Worm (Caenorhabditis elegans): Measurements from ENCODE around the gene slfl-4.

The slfl-4 gene

DNA sequence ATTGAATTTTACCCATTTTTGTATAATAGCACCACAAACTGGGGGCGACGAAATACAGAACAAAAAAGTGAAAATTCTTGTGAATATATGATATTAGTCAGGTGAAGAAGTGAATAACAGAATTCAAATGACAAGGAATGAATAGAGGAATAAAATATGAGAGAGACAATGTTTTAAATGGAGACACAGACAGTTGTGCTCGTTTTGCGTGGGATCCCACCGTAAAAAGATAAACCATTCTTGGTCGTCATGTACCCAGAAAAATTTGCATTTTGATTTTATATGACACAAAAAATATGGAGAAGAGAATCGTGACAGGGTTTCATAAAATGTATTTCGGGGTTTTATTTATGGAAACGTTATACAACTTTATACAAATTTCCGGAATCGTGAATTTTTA lies 3.4 kb downstream of the slfl-4 start, which contains the start of gene F36H12.17:
Gene F36H12.17, minus strand, starts transcription at position 101 of the 400 bp plus-strand sequence.
- TF ChIP-seq ets-4 (GFP tag; optimal IDR thresholded peaks at IDR 0.05) (no peak), zfh-2 (GFP tag; conservative IDR thresholded peaks at IDR 0.05) (no peak), ztf-18 (tag; optimal IDR thresholded peaks at IDR 0.05) (no peak)

- TF ChIP-seq nhr-90 (tag; optimal IDR thresholded peaks at IDR 0.05) (no peak), tbp1 (GFP tag; optimal IDR thresholded peaks at IDR 0.05) (no peak), F10E7.11 (tag; optimal IDR thresholded peaks at IDR 0.05) (no peak), athp-1 (tag; optimal IDR thresholded peaks at IDR 0.05) (no peak), ztf-6 (GFP tag; IDR thresholded peaks at IDR 0.05) (no peak), hlh-26 (GFP tag; conservative IDR thresholded peaks at IDR 0.05) (no peak), somi-1 (GFP tag; optimal IDR thresholded peaks at IDR 0.05) (no peak), snpc-1.3 (tag; optimal IDR thresholded peaks at IDR 0.05; ENCODE audit: insufficient read depth) (no peak), Y53G8AR.9 (GFP tag; conservative IDR thresholded peaks at IDR 0.05) (no peak), C17E4.6 (GFP tag; IDR thresholded peaks at IDR 0.05) (no peak), nfyb-1 (GFP tag; IDR thresholded peaks at IDR 0.05) (no peak), pha-4 (tag; optimal IDR thresholded peaks at IDR 0.05) (no peak), mes-4 (tag; optimal IDR thresholded peaks at IDR 0.05) (no peak), T07F8.4 (tag; optimal IDR thresholded peaks at IDR 0.05) (no peak), pbrm-1 (GFP tag; IDR thresholded peaks at IDR 0.05) (no peak), egrh-3 (GFP tag; IDR thresholded peaks at IDR 0.05) (no peak), hlh-12 (tag; optimal IDR thresholded peaks at IDR 0.05) (no peak), lsl-1 (GFP tag; optimal IDR thresholded peaks at IDR 0.05) (no peak), ceh-91 (GFP tag; IDR thresholded peaks at IDR 0.05) (no peak), unc-62 (GFP tag; optimal IDR thresholded peaks at IDR 0.05) (no peak)
Observed at ce11 chrIV:5281457-5281856, 7.1 kb downstream of the slfl-4 start.

DNA sequence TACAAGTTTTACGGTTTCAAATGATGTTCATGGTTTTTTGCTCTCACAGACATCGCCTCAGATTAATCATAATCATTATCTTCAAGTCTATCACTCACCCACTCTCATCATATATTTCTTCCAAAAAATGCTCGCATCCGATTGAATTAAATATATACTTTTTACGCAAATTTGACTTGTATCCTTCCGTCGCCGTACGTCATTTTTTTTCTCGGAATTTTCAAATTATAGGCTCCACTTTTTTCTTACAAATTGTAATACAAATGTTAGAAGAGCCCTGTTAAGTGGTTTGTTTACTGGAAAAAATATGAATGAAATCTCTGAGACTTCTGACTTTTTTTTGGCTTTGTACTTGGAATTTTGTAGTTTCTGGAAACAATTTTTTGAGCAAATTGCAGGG lies 12.9 kb downstream of the slfl-4 start:
- TF ChIP-seq F10E7.11 (tag; optimal IDR thresholded peaks at IDR 0.05) (no peak), ceh-58 (GFP tag; IDR thresholded peaks at IDR 0.05) (no peak), ceh-91 (GFP tag; IDR thresholded peaks at IDR 0.05) (no peak), egl-18 (GFP tag; IDR thresholded peaks at IDR 0.05) (no peak), ekl-4 (GFP tag; IDR thresholded peaks at IDR 0.05) (no peak), Y79H2A.3 (GFP tag; conservative IDR thresholded peaks at IDR 0.05) (no peak), F39B2.1 (GFP tag; IDR thresholded peaks at IDR 0.05) (no peak), zfh-2 (GFP tag; conservative IDR thresholded peaks at IDR 0.05) (no peak), hlh-26 (GFP tag; conservative IDR thresholded peaks at IDR 0.05) (no peak), Y67H2A.10 (GFP tag; conservative IDR thresholded peaks at IDR 0.05) (no peak), ceh-27 (GFP tag; optimal IDR thresholded peaks at IDR 0.05) (no peak), C17E4.6 (GFP tag; IDR thresholded peaks at IDR 0.05) (no peak), pbrm-1 (GFP tag; IDR thresholded peaks at IDR 0.05) (no peak), ztf-22 (GFP tag; optimal IDR thresholded peaks at IDR 0.05) (no peak), snpc-1.3 (tag; optimal IDR thresholded peaks at IDR 0.05; ENCODE audit: insufficient read depth) (no peak), egrh-3 (GFP tag; IDR thresholded peaks at IDR 0.05) (no peak), unc-62 (GFP tag; optimal IDR thresholded peaks at IDR 0.05) (no peak), bed-2 (GFP tag; IDR thresholded peaks at IDR 0.05) (no peak), tlf-1 (GFP tag; optimal IDR thresholded peaks at IDR 0.05) (no peak)

DNA sequence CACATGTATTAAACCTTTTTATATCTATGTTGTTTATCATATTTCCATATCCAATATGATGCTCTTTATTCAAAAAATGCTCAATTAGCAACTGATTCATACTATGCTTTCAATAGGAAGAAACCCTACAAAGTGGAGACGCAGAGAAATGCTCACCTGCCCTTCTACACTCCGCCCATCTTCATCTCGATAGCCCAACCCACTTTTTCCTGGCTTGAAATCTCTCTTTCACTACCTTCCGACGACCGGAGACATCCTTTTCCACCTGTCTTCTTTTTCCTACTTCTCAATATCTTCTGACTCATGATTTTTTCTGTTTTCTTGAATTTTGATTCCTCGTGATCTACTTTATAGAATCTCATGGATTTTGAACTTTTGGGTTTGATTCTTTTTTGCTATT lies 14.6 kb downstream of the slfl-4 start:
- TF ChIP-seq egl-44 (GFP tag; IDR thresholded peaks at IDR 0.05) = no peak
- no peak for TF ChIP-seq ztf-25 (GFP tag; IDR thresholded peaks at IDR 0.05)
- TF ChIP-seq mxl-1 (tag; optimal IDR thresholded peaks at IDR 0.05) = no peak
- TF ChIP-seq lsy-27 (tag; optimal IDR thresholded peaks at IDR 0.05; ENCODE audit: borderline replicate concordance, insufficient read depth) = no peak
- no peak for TF ChIP-seq zim-3 (tag; optimal IDR thresholded peaks at IDR 0.05)
- no peak for TF ChIP-seq B0035.1 (tag; optimal IDR thresholded peaks at IDR 0.05)
- TF ChIP-seq nhr-179 (tag; optimal IDR thresholded peaks at IDR 0.05) = no peak
- no peak for TF ChIP-seq snpc-4 (GFP tag; optimal IDR thresholded peaks at IDR 0.05)
- no peak for TF ChIP-seq snpc-4 (tag; optimal IDR thresholded peaks at IDR 0.05)
